Worm (Caenorhabditis elegans): ENCODE measurements around the gene BE10.3.

ce11 chrIII:12798469-12798868 is 9.4 kb upstream of the BE10.3 start, which contains the start of gene agmo-1:
- TF ChIP-seq set-16 (GFP tag; IDR thresholded peaks at IDR 0.05) (no peak), hmg-1.1 (GFP tag; IDR thresholded peaks at IDR 0.05) (no peak), nhr-11 (tag; optimal IDR thresholded peaks at IDR 0.05) (no peak), rbr-2 (tag; optimal IDR thresholded peaks at IDR 0.05) (no peak), dpl-1 (GFP tag; optimal IDR thresholded peaks at IDR 0.05) (no peak), lim-7 (GFP tag; IDR thresholded peaks at IDR 0.05) (no peak), pha-4 (GFP tag; IDR thresholded peaks at IDR 0.05) (no peak), pha-4 (tag; optimal IDR thresholded peaks at IDR 0.05) (no peak), nhr-28 (tag; optimal IDR thresholded peaks at IDR 0.05) (peak; percentile 9), duxl-1 (tag; optimal IDR thresholded peaks at IDR 0.05; ENCODE audit: poor library complexity) (no peak), lir-3 (tag; optimal IDR thresholded peaks at IDR 0.05) (no peak), unc-39 (tag; optimal IDR thresholded peaks at IDR 0.05) (no peak)
